Worm (Caenorhabditis elegans) whole organism, young adult: ENCODE measurements around the gene mpk-2.

Source experiments
- D2030.7 ChIP-seq: fragments of 200-800 bp; sonication (Bioruptor generic); IDR thresholded peaks from 2 replicates; pipeline ENCODE4 v1.3.6; 2022; ENCODE audit warnings: missing genetic modification reagents, missing genetic modification characterization, missing compliant biosample characterization
- F22D6.2 ChIP-seq: sonication (generic microtip); optimal IDR thresholded peaks from 2 replicates; lab custom pipeline; 2016; ENCODE audit warnings: mild to moderate bottlenecking, missing genetic modification characterization, missing compliant biosample characterization
- F39B2.1 ChIP-seq: fragments of 200-800 bp; sonication (Bioruptor generic); IDR thresholded peaks from 2 replicates; pipeline ENCODE4 v1.3.6; 2022; ENCODE audit warnings: missing genetic modification reagents, missing genetic modification characterization, missing compliant biosample characterization
- F49E8.2 ChIP-seq: sonication (generic microtip); optimal IDR thresholded peaks from 3 replicates; lab custom pipeline; 2017; ENCODE audit warnings: missing genetic modification characterization, mild to moderate bottlenecking, missing compliant biosample characterization, antibody characterized with exemption, moderate library complexity; ENCODE audit not compliant: insufficient read depth
- F57C9.4 ChIP-seq: sonication (generic microtip); optimal IDR thresholded peaks from 2 replicates; lab custom pipeline; 2017; ENCODE audit warnings: mild to moderate bottlenecking, missing genetic modification characterization, missing compliant biosample characterization
- K11D2.4 ChIP-seq: fragments of 200-800 bp; sonication (Bioruptor generic); IDR thresholded peaks from 2 replicates; pipeline ENCODE4 v1.3.6; 2022; ENCODE audit warnings: missing genetic modification reagents, missing genetic modification characterization, missing compliant biosample characterization
- K12H6.12 ChIP-seq: fragments of 200-800 bp; sonication (Bioruptor generic); optimal IDR thresholded peaks from 2 replicates; lab custom pipeline; 2018; ENCODE audit warnings: mild to moderate bottlenecking, missing genetic modification characterization, missing compliant biosample characterization
- T26A5.8 ChIP-seq: sonication (generic microtip); optimal IDR thresholded peaks from 2 replicates; lab custom pipeline; 2016; ENCODE audit warnings: missing genetic modification characterization, missing compliant biosample characterization
- Y53G8AR.9 ChIP-seq: fragments of 200-800 bp; sonication (Bioruptor generic); conservative IDR thresholded peaks from 2 replicates; pipeline ENCODE4 v1.3.6; 2022; ENCODE audit warnings: missing genetic modification reagents, missing genetic modification characterization, missing compliant biosample characterization
- Y56A3A.18 ChIP-seq: fragments of 200-800 bp; sonication (Bioruptor generic); IDR thresholded peaks from 2 replicates; pipeline ENCODE4 v1.3.6; 2022; ENCODE audit warnings: missing genetic modification reagents, missing genetic modification characterization, missing compliant biosample characterization
- Y67H2A.10 ChIP-seq: fragments of 200-800 bp; sonication (Bioruptor generic); conservative IDR thresholded peaks from 2 replicates; pipeline ENCODE4 v1.3.6; 2022; ENCODE audit warnings: missing genetic modification reagents, missing genetic modification characterization, missing compliant biosample characterization
- ama-1 ChIP-seq, 3 experiments: fragments of 150-350 bp in 1 of 3; sonication (generic microtip) in 2 of 3; optimal IDR thresholded peaks; 2 replicates each; lab custom pipeline; 2014 to 2018; ENCODE audit warnings: missing biosample characterization in 2 of 3, missing genetic modification characterization in 2 of 3, missing genetic modification reagents in 2 of 3
- athp-1 ChIP-seq: sonication (generic microtip); optimal IDR thresholded peaks from 2 replicates; lab custom pipeline; 2017; ENCODE audit warnings: mild to moderate bottlenecking, missing genetic modification characterization, missing compliant biosample characterization
- attf-3 ChIP-seq: fragments of 200-800 bp; sonication (Bioruptor generic); conservative IDR thresholded peaks from 2 replicates; pipeline ENCODE4 v1.3.6; 2022; ENCODE audit warnings: missing genetic modification reagents, missing genetic modification characterization, missing compliant biosample characterization
- bed-2 ChIP-seq: fragments of 200-800 bp; sonication (Bioruptor generic); IDR thresholded peaks from 2 replicates; pipeline ENCODE4 v1.3.6; 2022; ENCODE audit warnings: missing genetic modification reagents, missing genetic modification characterization, missing compliant biosample characterization
- ceh-40 ChIP-seq: fragments of 200-800 bp; sonication (Bioruptor generic); IDR thresholded peaks from 2 replicates; pipeline ENCODE4 v1.3.6; 2022; ENCODE audit warnings: missing genetic modification characterization, missing compliant biosample characterization
- ceh-91 ChIP-seq: fragments of 200-800 bp; sonication (Bioruptor generic); IDR thresholded peaks from 2 replicates; pipeline ENCODE4 v1.3.6; 2022; ENCODE audit warnings: missing genetic modification reagents, missing genetic modification characterization, missing compliant biosample characterization
- egl-18 ChIP-seq: fragments of 200-800 bp; sonication (Bioruptor generic); IDR thresholded peaks from 2 replicates; pipeline ENCODE4 v1.3.6; 2022; ENCODE audit warnings: missing genetic modification reagents, missing genetic modification characterization, missing compliant biosample characterization
- fkh-3 ChIP-seq: sonication (generic microtip); optimal IDR thresholded peaks from 2 replicates; lab custom pipeline; 2016; ENCODE audit warnings: mild to moderate bottlenecking, missing genetic modification characterization, missing compliant biosample characterization
- gei-17 ChIP-seq: fragments of 200-800 bp; sonication (Bioruptor generic); optimal IDR thresholded peaks from 2 replicates; lab custom pipeline; 2018; ENCODE audit warnings: mild to moderate bottlenecking, missing genetic modification characterization, missing compliant biosample characterization
- hlh-12 ChIP-seq: sonication (generic microtip); optimal IDR thresholded peaks from 2 replicates; lab custom pipeline; 2016; ENCODE audit warnings: missing genetic modification characterization, missing compliant biosample characterization
- hmg-1.2 ChIP-seq: fragments of 200-800 bp; sonication (Bioruptor generic); IDR thresholded peaks from 2 replicates; pipeline ENCODE4 v1.3.6; 2022; ENCODE audit warnings: missing genetic modification reagents, missing genetic modification characterization, missing compliant biosample characterization
- hmg-20 ChIP-seq: fragments of 200-800 bp; sonication (Bioruptor generic); IDR thresholded peaks from 2 replicates; pipeline ENCODE4 v1.3.6; 2022; ENCODE audit warnings: missing genetic modification reagents, missing genetic modification characterization, missing compliant biosample characterization
- hrde-1 ChIP-seq: sonication (generic microtip); optimal IDR thresholded peaks from 2 replicates; lab custom pipeline; 2016; ENCODE audit warnings: missing genetic modification characterization, mild to moderate bottlenecking, missing compliant biosample characterization, moderate library complexity, missing genotype, missing genetic modification reagents, borderline replicate concordance
- let-607 ChIP-seq, 2 experiments: fragments of 200-800 bp in 1 of 2; sonication (Bioruptor generic) in 1 of 2; sonication (generic microtip) in 1 of 2; optimal IDR thresholded peaks; 2 replicates each; lab custom pipeline; 2016 to 2018; ENCODE audit warnings: mild to moderate bottlenecking in 2 of 2, missing compliant biosample characterization in 2 of 2, missing genetic modification characterization in 2 of 2, moderate library complexity in 2 of 2, missing genotype in 1 of 2
- lsy-27 ChIP-seq: sonication (generic microtip); optimal IDR thresholded peaks from 2 replicates; lab custom pipeline; 2017; ENCODE audit warnings: missing genetic modification characterization, mild to moderate bottlenecking, missing compliant biosample characterization, antibody characterized with exemption, missing genotype, borderline replicate concordance; ENCODE audit not compliant: insufficient read depth
- madf-8 ChIP-seq: fragments of 200-800 bp; sonication (Bioruptor generic); conservative IDR thresholded peaks from 2 replicates; pipeline ENCODE4 v1.3.6; 2022; ENCODE audit warnings: missing genetic modification reagents, missing genetic modification characterization, missing compliant biosample characterization
- mxl-1 ChIP-seq: sonication (generic microtip); optimal IDR thresholded peaks from 2 replicates; lab custom pipeline; 2016; ENCODE audit warnings: missing genetic modification characterization, missing compliant biosample characterization
- nfya-1 ChIP-seq: sonication (generic microtip); optimal IDR thresholded peaks from 2 replicates; lab custom pipeline; 2017; ENCODE audit warnings: antibody characterized with exemption, missing compliant biosample characterization, missing genetic modification characterization, borderline replicate concordance; ENCODE audit not compliant: insufficient read depth
- nfya-2 ChIP-seq: fragments of 200-800 bp; sonication (Bioruptor generic); IDR thresholded peaks from 2 replicates; pipeline ENCODE4 v1.3.6; 2022; ENCODE audit warnings: missing genetic modification reagents, missing genetic modification characterization, missing compliant biosample characterization
- nhr-120 ChIP-seq: fragments of 200-800 bp; sonication (Bioruptor generic); IDR thresholded peaks from 2 replicates; pipeline ENCODE4 v1.3.6; 2022; ENCODE audit warnings: missing genetic modification characterization, missing compliant biosample characterization
- pha-4 ChIP-seq: fragments of 150-350 bp; sonication (generic microtip); optimal IDR thresholded peaks from 2 replicates; lab custom pipeline; 2014; ENCODE audit warnings: missing biosample characterization, missing genetic modification reagents, missing genetic modification characterization
- rcor-1 ChIP-seq: fragments of 200-800 bp; sonication (Bioruptor generic); IDR thresholded peaks from 2 replicates; pipeline ENCODE4 v1.3.6; 2022; ENCODE audit warnings: missing genetic modification reagents, missing genetic modification characterization, missing compliant biosample characterization
- rec-8 ChIP-seq, 2 experiments: sonication (generic microtip); optimal IDR thresholded peaks; 2 replicates each; lab custom pipeline; 2016; ENCODE audit warnings: mild to moderate bottlenecking in 2 of 2, missing genetic modification characterization in 2 of 2, missing genetic modification reagents in 2 of 2, missing genotype in 2 of 2, missing biosample characterization in 1 of 2, missing compliant biosample characterization in 1 of 2, moderate library complexity in 1 of 2
- repo-1 ChIP-seq: sonication (generic microtip); optimal IDR thresholded peaks from 2 replicates; lab custom pipeline; 2017; ENCODE audit warnings: mild to moderate bottlenecking, missing genetic modification characterization, missing compliant biosample characterization
- snpc-1.1 ChIP-seq: sonication (generic microtip); optimal IDR thresholded peaks from 2 replicates; lab custom pipeline; 2017; ENCODE audit warnings: missing genetic modification characterization, mild to moderate bottlenecking, missing compliant biosample characterization, antibody characterized with exemption, moderate library complexity, missing genotype, missing genetic modification reagents; ENCODE audit not compliant: insufficient read depth
- snpc-1.3 ChIP-seq: sonication (generic microtip); optimal IDR thresholded peaks from 2 replicates; lab custom pipeline; 2017; ENCODE audit warnings: missing genetic modification characterization, mild to moderate bottlenecking, missing compliant biosample characterization, antibody characterized with exemption, moderate library complexity, missing genotype, missing genetic modification reagents; ENCODE audit not compliant: insufficient read depth
- snpc-3.4 ChIP-seq: sonication (generic microtip); optimal IDR thresholded peaks from 2 replicates; lab custom pipeline; 2017; ENCODE audit warnings: missing genetic modification characterization, mild to moderate bottlenecking, missing compliant biosample characterization, antibody characterized with exemption, moderate library complexity, missing genotype, missing genetic modification reagents
- snpc-4 ChIP-seq, 5 experiments: fragments of 150-350 bp in 1 of 5; sonication (generic microtip) in 4 of 5; optimal IDR thresholded peaks; 2 replicates each; lab custom pipeline; 2014 to 2018; ENCODE audit warnings: missing genetic modification characterization in 5 of 5, missing biosample characterization in 3 of 5, antibody characterized with exemption in 2 of 5, mild to moderate bottlenecking in 2 of 5, missing compliant biosample characterization in 2 of 5, missing genotype in 2 of 5, moderate library complexity in 2 of 5, missing genetic modification reagents in 1 of 5
- tbx-9 ChIP-seq: sonication (generic microtip); optimal IDR thresholded peaks from 2 replicates; lab custom pipeline; 2016; ENCODE audit warnings: borderline replicate concordance, missing genetic modification characterization, inconsistent platforms, missing compliant biosample characterization
- xnd-1 ChIP-seq: sonication (generic microtip); optimal IDR thresholded peaks from 2 replicates; lab custom pipeline; 2016; ENCODE audit warnings: missing genotype, missing genetic modification reagents, missing genetic modification characterization, missing compliant biosample characterization
- zfh-2 ChIP-seq: fragments of 200-800 bp; sonication (Bioruptor generic); conservative IDR thresholded peaks from 2 replicates; pipeline ENCODE4 v1.3.6; 2022; ENCODE audit warnings: missing genetic modification reagents, missing genetic modification characterization, missing compliant biosample characterization
- ztf-22 ChIP-seq: fragments of 200-800 bp; sonication (Bioruptor generic); optimal IDR thresholded peaks from 2 replicates; lab custom pipeline; 2018; ENCODE audit warnings: mild to moderate bottlenecking, missing genetic modification characterization, moderate library complexity, missing compliant biosample characterization
- ztf-28 ChIP-seq: fragments of 200-800 bp; sonication (Bioruptor generic); IDR thresholded peaks from 2 replicates; pipeline ENCODE4 v1.3.6; 2022; ENCODE audit warnings: missing genetic modification reagents, missing genetic modification characterization, missing compliant biosample characterization
- ztf-6 ChIP-seq: fragments of 200-800 bp; sonication (Bioruptor generic); IDR thresholded peaks from 2 replicates; pipeline ENCODE4 v1.3.6; 2022; ENCODE audit warnings: missing genetic modification reagents, missing genetic modification characterization, missing compliant biosample characterization

The mpk-2 gene

DNA sequence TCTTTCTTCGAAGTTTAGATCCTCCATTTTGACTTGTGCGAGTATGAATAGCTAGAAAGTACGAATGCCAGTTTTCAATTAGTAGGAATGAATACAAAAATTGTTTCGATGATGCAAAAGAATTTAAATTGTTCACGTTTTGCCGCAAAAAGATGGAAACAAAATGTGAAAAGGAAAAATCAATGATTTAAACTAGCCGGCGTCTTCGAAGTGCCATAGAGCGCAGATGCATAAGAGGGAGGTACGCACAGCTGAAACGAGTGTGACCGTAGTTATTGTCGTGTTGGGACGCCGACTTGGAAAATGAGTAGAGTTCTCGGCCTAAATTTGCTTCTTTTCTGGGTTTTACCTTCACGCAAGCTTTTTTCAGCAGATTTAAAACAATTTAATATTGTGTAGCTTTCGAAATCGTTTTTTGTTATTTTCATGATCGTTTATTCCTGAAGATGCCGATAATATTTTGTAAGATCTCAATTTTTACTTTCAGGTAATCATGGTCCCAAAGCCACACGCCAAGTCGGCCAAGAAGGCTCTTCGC is 48.7 kb upstream of the mpk-2 start, which contains the start of the genes ify-1 and rpl-22 (continued):
- TF ChIP-seq attf-3 (GFP tag; lab: Robert Waterston, UW) (peak; percentile 65), F57C9.4 (tag; lab: Kevin White, UChicago) (peak; percentile 6), ceh-91 (peak; percentile 89), D2030.7 (GFP tag; lab: Robert Waterston, UW) (peak; percentile 83), xnd-1 (tag; lab: Kevin White, UChicago) (peak; percentile 52), F49E8.2 (tag; lab: Kevin White, UChicago) (peak; percentile 93), hlh-12 (no peak), snpc-1.3 (tag; lab: Kevin White, UChicago) (peak; percentile 60), nfya-1 (no peak), K12H6.12 (tag; lab: Kevin White, UChicago) (peak; percentile 56), T26A5.8 (tag; lab: Kevin White, UChicago) (no peak), Y67H2A.10 (no peak), pha-4 (peak; percentile 54), gei-17 (GFP tag; lab: Kevin White, UChicago) (no peak), egl-18 (GFP tag; lab: Robert Waterston, UW) (no peak), rcor-1 (GFP tag; lab: Robert Waterston, UW) (peak; percentile 89), mxl-1 (peak; percentile 37), athp-1 (tag; lab: Kevin White, UChicago) (peak; percentile 73), Y56A3A.18 (GFP tag; lab: Robert Waterston, UW) (peak; percentile 67; the same call in 1 of the 2 replicates), snpc-3.4 (tag; lab: Kevin White, UChicago) (peak; percentile 81), nfya-2 (no peak), F22D6.2 (tag; lab: Kevin White, UChicago) (no peak), ztf-28 (GFP tag; lab: Robert Waterston, UW) (0 out of 2 replicates have a peak, but pooled peaks have one; percentile 42), hmg-20 (peak; percentile 48; the same call in 1 of the 2 replicates), ztf-22 (no peak), snpc-4 (GFP tag; optimal IDR thresholded peaks at IDR 0.05; lab: Kevin White, UChicago) (peak; percentile 78), snpc-4 (tag; optimal IDR thresholded peaks at IDR 0.05; lab: Kevin White, UChicago) (peak; percentile 89 to 92 (median 90)), hmg-1.2 (GFP tag; lab: Robert Waterston, UW) (peak; percentile 71), madf-8 (peak; percentile 71), K11D2.4 (GFP tag; lab: Robert Waterston, UW) (peak; percentile 66; the same call in 1 of the 2 replicates), snpc-1.1 (peak; percentile 81), tbx-9 (tag; lab: Kevin White, UChicago) (no peak), lsy-27 (tag; lab: Kevin White, UChicago) (no peak), Y53G8AR.9 (GFP tag; lab: Robert Waterston, UW) (peak; percentile 52; the same call in 1 of the 2 replicates), repo-1 (tag; lab: Kevin White, UChicago) (no peak), nhr-120 (GFP tag; lab: Robert Waterston, UW) (no peak), ceh-40 (GFP tag; lab: Robert Waterston, UW) (no peak), ztf-6 (GFP tag; lab: Robert Waterston, UW) (no peak), F39B2.1 (no peak), ama-1 (optimal IDR thresholded peaks at IDR 0.05; lab: Kevin White, UChicago) (no peak), ama-1 (GFP tag; optimal IDR thresholded peaks at IDR 0.05; lab: Kevin White, UChicago) (no peak), zfh-2 (no peak), hrde-1 (tag; lab: Kevin White, UChicago) (peak; percentile 45), fkh-3 (no peak), bed-2 (GFP tag; lab: Robert Waterston, UW) (no peak), rec-8 (tag; optimal IDR thresholded peaks at IDR 0.05; lab: Kevin White, UChicago) (no peak), let-607 (tag; optimal IDR thresholded peaks at IDR 0.05; lab: Kevin White, UChicago) (peak; percentile 27 to 76)
